Worm (Caenorhabditis elegans) whole organism, mixed stage, embryonic: Measurements from ENCODE around the gene dhgd-1.

Experiments used
- ces-1 ChIP-seq: fragments of 150-350 bp; optimal IDR thresholded peaks from 2 replicates; lab custom pipeline; 2014; ENCODE audit warnings: missing biosample characterization, missing genetic modification reagents, missing genetic modification characterization
- lin-13 ChIP-seq: fragments of 150-350 bp; optimal IDR thresholded peaks from 2 replicates; lab custom pipeline; 2014; ENCODE audit warnings: missing biosample characterization, missing genetic modification characterization
- lsy-2 ChIP-seq: fragments of 150-350 bp; optimal IDR thresholded peaks from 2 replicates; lab custom pipeline; 2014; ENCODE audit warnings: missing biosample characterization, missing genetic modification characterization
- mep-1 ChIP-seq: fragments of 150-350 bp; optimal IDR thresholded peaks from 2 replicates; lab custom pipeline; 2017; ENCODE audit warnings: missing biosample characterization, missing genetic modification reagents, missing genetic modification characterization, inconsistent platforms
- nhr-12 ChIP-seq: fragments of 150-350 bp; optimal IDR thresholded peaks from 2 replicates; lab custom pipeline; 2014; ENCODE audit warnings: missing biosample characterization, missing genetic modification characterization
- nhr-2 ChIP-seq: fragments of 150-350 bp; optimal IDR thresholded peaks from 2 replicates; lab custom pipeline; 2014; ENCODE audit warnings: missing biosample characterization, missing genetic modification characterization
- nhr-237 ChIP-seq: fragments of 150-350 bp; optimal IDR thresholded peaks from 2 replicates; lab custom pipeline; 2014; ENCODE audit warnings: missing biosample characterization, missing genetic modification characterization
- nhr-76 ChIP-seq: sonication (generic microtip); optimal IDR thresholded peaks from 2 replicates; lab custom pipeline; 2017; ENCODE audit warnings: missing biosample characterization, missing genetic modification characterization
- snpc-4 ChIP-seq: fragments of 150-350 bp; optimal IDR thresholded peaks from 2 replicates; lab custom pipeline; 2014; ENCODE audit warnings: missing biosample characterization, missing genetic modification characterization
- sptf-1 ChIP-seq: sonication (generic microtip); optimal IDR thresholded peaks from 2 replicates; lab custom pipeline; 2017; ENCODE audit warnings: mild to moderate bottlenecking, missing genetic modification characterization, moderate library complexity, missing compliant biosample characterization
- ztf-11 ChIP-seq: fragments of 150-350 bp; optimal IDR thresholded peaks from 2 replicates; lab custom pipeline; 2014; ENCODE audit warnings: missing biosample characterization, missing genetic modification characterization

DNA sequence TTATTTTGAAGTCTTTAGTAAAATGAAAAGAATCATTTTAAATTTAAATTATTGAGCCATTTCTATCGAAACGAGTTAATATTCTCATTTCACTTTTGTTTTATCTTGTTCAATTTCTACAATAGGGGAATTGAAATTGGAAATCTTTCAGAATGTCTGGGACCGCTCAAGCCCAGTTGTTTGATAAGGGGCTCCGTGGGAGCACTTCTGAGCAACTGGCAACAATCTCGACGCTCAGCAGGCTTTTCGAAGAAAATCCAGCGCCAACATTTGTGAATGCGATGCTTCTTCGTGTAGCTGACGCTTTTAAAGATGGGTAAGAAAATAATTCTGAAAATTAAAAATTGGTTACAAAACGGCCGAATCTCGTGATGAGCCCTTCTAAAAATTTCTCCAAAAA lies 30.8 kb upstream of the dhgd-1 start, which contains the start of gene ints-7:
- TF ChIP-seq ztf-11 (tag; lab: Kevin White, UChicago) (no peak), nhr-12 (no peak), lsy-2 (tag; lab: Kevin White, UChicago) (no peak), snpc-4 (tag; lab: Kevin White, UChicago) (no peak), nhr-76 (tag; lab: Kevin White, UChicago) (no peak), ces-1 (no peak), lin-13 (tag; lab: Kevin White, UChicago) (no peak), nhr-237 (no peak), sptf-1 (tag; lab: Kevin White, UChicago) (no peak), mep-1 (tag; lab: Kevin White, UChicago) (no peak), nhr-2 (tag; lab: Kevin White, UChicago) (no peak)
